Fruit fly (Drosophila melanogaster) whole organism, wandering third instar larva: ENCODE measurements around the gene CG34453.

Source experiments
- CG9705 ChIP-seq: fragments of 200-800 bp; sonication (Bioruptor generic); optimal IDR thresholded peaks from 2 replicates; lab custom pipeline; 2018; ENCODE audit warnings: missing biosample characterization, mild to moderate bottlenecking, missing genetic modification characterization
- Dfd ChIP-seq: fragments of >200 bp; optimal IDR thresholded peaks from 2 replicates; lab custom pipeline; 2017; ENCODE audit warnings: missing biosample characterization, missing genetic modification characterization
- Dif ChIP-seq: fragments of 200-275, 200-300 bp; sonication (Bioruptor generic); optimal IDR thresholded peaks from 2 replicates; lab custom pipeline; 2018; ENCODE audit warnings: missing biosample characterization, missing genetic modification characterization; ENCODE audit not compliant: partially characterized antibody
- GATAd ChIP-seq: sonication (Bioruptor generic); optimal IDR thresholded peaks from 2 replicates; lab custom pipeline; 2016; ENCODE audit warnings: missing biosample characterization, missing genetic modification characterization
- HLH106 ChIP-seq: fragments of 200-800 bp; optimal IDR thresholded peaks from 3 replicates; lab custom pipeline; 2019; ENCODE audit warnings: missing biosample characterization, mild to moderate bottlenecking, missing genetic modification characterization, moderate library complexity
- Hnf4 ChIP-seq: fragments of 200-800 bp; sonication (Bioruptor generic); optimal IDR thresholded peaks from 2 replicates; lab custom pipeline; 2016; ENCODE audit warnings: missing biosample characterization, mild to moderate bottlenecking, missing genetic modification characterization
- Hr78 ChIP-seq: fragments of >200 bp; optimal IDR thresholded peaks from 2 replicates; lab custom pipeline; 2017; ENCODE audit warnings: missing biosample characterization, missing genetic modification characterization
- Jra ChIP-seq: sonication (Bioruptor generic); optimal IDR thresholded peaks from 2 replicates; lab custom pipeline; 2016; ENCODE audit warnings: missing biosample characterization, missing genetic modification characterization
- Mio ChIP-seq: sonication (Bioruptor generic); optimal IDR thresholded peaks from 2 replicates; lab custom pipeline; 2016; ENCODE audit warnings: missing biosample characterization, missing genetic modification characterization
- Myc ChIP-seq: fragments of >200 bp; optimal IDR thresholded peaks from 2 replicates; lab custom pipeline; 2017
- N ChIP-seq: fragments of >200 bp; optimal IDR thresholded peaks from 2 replicates; lab custom pipeline; 2018; ENCODE audit warnings: missing biosample characterization, missing external identifiers, missing genetic modification characterization
- OdsH ChIP-seq: fragments of 200-800 bp; sonication (Bioruptor generic); optimal IDR thresholded peaks from 2 replicates; lab custom pipeline; 2016; ENCODE audit warnings: missing biosample characterization, mild to moderate bottlenecking, missing genetic modification characterization
- Rel ChIP-seq, 2 experiments: fragments of 200-800 bp; sonication (Bioruptor generic) in 1 of 2; optimal IDR thresholded peaks; 2 replicates in 1 of 2; 3 replicates in 1 of 2; lab custom pipeline; 2016 to 2019; ENCODE audit warnings: mild to moderate bottlenecking in 2 of 2, missing biosample characterization in 2 of 2, missing genetic modification characterization in 2 of 2, moderate library complexity in 1 of 2
- Vsx2 ChIP-seq: fragments of 200-300, 225-300 bp; sonication (Bioruptor generic); optimal IDR thresholded peaks from 2 replicates; lab custom pipeline; 2018; ENCODE audit warnings: missing biosample characterization, missing genetic modification characterization; ENCODE audit not compliant: partially characterized antibody
- br ChIP-seq: fragments of 200-800 bp; sonication (Bioruptor generic); optimal IDR thresholded peaks from 2 replicates; lab custom pipeline; 2016; ENCODE audit warnings: missing biosample characterization, missing genetic modification characterization
- brk ChIP-seq: fragments of 200-800 bp; sonication (Bioruptor generic); optimal IDR thresholded peaks from 2 replicates; lab custom pipeline; 2016; ENCODE audit warnings: missing biosample characterization, mild to moderate bottlenecking, missing genetic modification characterization
- dmrt93B ChIP-seq: fragments of 200-800 bp; sonication (Bioruptor generic); optimal IDR thresholded peaks from 2 replicates; lab custom pipeline; 2018; ENCODE audit warnings: missing biosample characterization, mild to moderate bottlenecking, missing genetic modification characterization
- dsf ChIP-seq: sonication (Bioruptor generic); optimal IDR thresholded peaks from 2 replicates; lab custom pipeline; 2016; ENCODE audit warnings: missing biosample characterization, missing genetic modification characterization, borderline replicate concordance
- ey ChIP-seq: fragments of 200-800 bp; sonication (Bioruptor generic); optimal IDR thresholded peaks from 2 replicates; lab custom pipeline; 2016; ENCODE audit warnings: missing biosample characterization, missing genetic modification characterization
- foxo ChIP-seq, 2 experiments: fragments of 200-800 bp; sonication (Bioruptor generic); optimal IDR thresholded peaks; 2 replicates in 1 of 2; 3 replicates in 1 of 2; lab custom pipeline; 2016 to 2017; ENCODE audit warnings: missing biosample characterization in 2 of 2, missing genetic modification characterization in 2 of 2
- fru ChIP-seq: fragments of 200-800 bp; sonication (Bioruptor generic); optimal IDR thresholded peaks from 3 replicates; lab custom pipeline; 2016; ENCODE audit warnings: missing biosample characterization, mild to moderate bottlenecking, missing genetic modification characterization
- h ChIP-seq: fragments of 200-800 bp; sonication (Bioruptor generic); optimal IDR thresholded peaks from 3 replicates; lab custom pipeline; 2016; ENCODE audit warnings: missing biosample characterization, mild to moderate bottlenecking, missing genetic modification characterization
- jim ChIP-seq: fragments of 175-275, 200-325 bp; sonication (Bioruptor generic); optimal IDR thresholded peaks from 2 replicates; lab custom pipeline; 2016; ENCODE audit warnings: missing biosample characterization, mild to moderate bottlenecking, missing genetic modification characterization
- lola ChIP-seq: fragments of >200 bp; optimal IDR thresholded peaks from 2 replicates; lab custom pipeline; 2017; ENCODE audit warnings: missing biosample characterization, missing genetic modification characterization
- pan ChIP-seq: fragments of >200 bp; optimal IDR thresholded peaks from 2 replicates; lab custom pipeline; 2017
- psq ChIP-seq: fragments of 200-800 bp; sonication (Bioruptor generic); optimal IDR thresholded peaks from 3 replicates; lab custom pipeline; 2017; ENCODE audit warnings: missing biosample characterization, mild to moderate bottlenecking, missing genetic modification characterization, moderate library complexity
- rgr ChIP-seq: fragments of 200-800 bp; sonication (Bioruptor generic); optimal IDR thresholded peaks from 3 replicates; lab custom pipeline; 2016; ENCODE audit warnings: missing biosample characterization, mild to moderate bottlenecking, missing genetic modification characterization
- sage ChIP-seq: fragments of 200-800 bp; sonication (Bioruptor generic); optimal IDR thresholded peaks from 2 replicates; lab custom pipeline; 2016; ENCODE audit warnings: missing biosample characterization, mild to moderate bottlenecking, missing genetic modification characterization
- sv ChIP-seq: fragments of 200-800 bp; sonication (Bioruptor generic); optimal IDR thresholded peaks from 3 replicates; lab custom pipeline; 2016; ENCODE audit warnings: missing biosample characterization, missing genetic modification characterization
- tai ChIP-seq: sonication (Bioruptor generic); optimal IDR thresholded peaks from 2 replicates; lab custom pipeline; 2016; ENCODE audit warnings: missing biosample characterization, missing genetic modification characterization
- usp ChIP-seq: fragments of >200 bp; optimal IDR thresholded peaks from 2 replicates; lab custom pipeline; 2017; ENCODE audit warnings: missing biosample characterization, missing genetic modification characterization
- woc ChIP-seq: sonication (Bioruptor generic); optimal IDR thresholded peaks from 2 replicates; lab custom pipeline; 2016; ENCODE audit warnings: missing biosample characterization, mild to moderate bottlenecking, missing genetic modification characterization

The CG34453 gene

DNA sequence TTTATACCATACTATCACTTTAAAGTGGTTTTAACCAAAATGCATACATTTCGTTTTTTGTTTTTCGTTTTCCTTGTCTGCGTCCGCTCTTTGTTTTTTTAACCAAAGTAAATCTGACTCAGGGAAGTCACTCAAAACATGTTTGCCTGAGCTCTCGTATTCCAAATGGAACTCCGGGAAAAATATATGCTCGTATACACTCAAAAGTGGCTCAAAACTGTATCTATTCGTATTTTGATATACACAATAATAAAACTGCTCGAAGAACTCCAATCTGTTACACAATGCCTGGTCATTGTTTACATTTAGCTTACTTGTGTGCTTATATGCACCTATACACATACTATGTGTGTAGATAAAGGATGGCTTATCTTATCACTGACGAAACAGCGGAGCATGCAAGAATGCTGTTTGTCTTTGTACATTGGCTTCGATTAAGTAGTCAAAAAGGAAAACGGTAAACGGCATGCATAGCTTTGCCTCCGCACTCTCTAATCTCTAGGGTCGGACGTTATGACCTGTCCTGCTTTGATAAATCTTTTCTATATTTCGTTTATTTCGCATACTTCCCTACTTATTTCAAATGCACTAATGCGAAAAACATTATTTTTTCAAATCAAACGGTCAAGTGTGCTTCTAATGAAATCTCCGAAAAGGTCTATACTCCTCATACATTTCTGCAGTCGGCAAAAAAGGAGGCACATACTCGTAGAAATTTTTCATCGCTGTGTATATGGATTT lies 37.8 kb upstream of the CG34453 start, which contains the start of gene miple2 (continued):
- TF ChIP-seq br (GFP tag; lab: Kevin White, UChicago) (peak; percentile 35), HLH106 (peak; percentile 50), N (GFP tag; lab: Kevin White, UChicago) (no peak)
- TF ChIP-seq, all 38 proteins: peak for 17

DNA sequence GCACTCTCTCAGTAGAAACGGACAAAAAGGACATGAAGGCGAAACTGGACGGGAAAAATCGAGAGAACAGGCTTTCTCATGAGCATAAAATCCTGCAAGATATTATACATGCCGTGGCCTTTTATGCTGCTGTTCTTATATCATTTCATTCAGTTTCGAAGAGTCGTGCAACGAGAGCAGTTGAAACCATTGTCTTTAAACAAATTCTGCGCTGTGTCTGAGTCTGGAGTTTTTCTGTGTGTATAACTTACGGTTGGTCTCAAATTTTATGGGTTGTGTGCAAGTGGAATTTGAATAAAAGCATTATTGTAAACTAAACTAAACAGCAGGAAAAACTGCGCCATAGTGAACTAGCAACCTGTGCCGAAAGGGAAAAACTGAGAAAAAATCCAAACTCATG lies 34.5 kb upstream of the CG34453 start:
- TF ChIP-seq Dfd (GFP tag; lab: Kevin White, UChicago) (no peak), foxo (GFP tag; optimal IDR thresholded peaks at IDR 0.05; lab: Kevin White, UChicago) (no peak), h (GFP tag; lab: Kevin White, UChicago) (no peak), HLH106 (no peak), Jra (GFP tag; lab: Kevin White, UChicago) (no peak), br (GFP tag; lab: Kevin White, UChicago) (no peak), Vsx2 (GFP tag; lab: Kevin White, UChicago) (no peak), sv (no peak), lola (GFP tag; lab: Kevin White, UChicago) (no peak), sage (GFP tag; lab: Kevin White, UChicago) (no peak), psq (GFP tag; lab: Kevin White, UChicago) (no peak), N (GFP tag; lab: Kevin White, UChicago) (no peak), Dif (GFP tag; lab: Kevin White, UChicago) (no peak), ey (GFP tag; lab: Kevin White, UChicago) (no peak), Rel (GFP tag; optimal IDR thresholded peaks at IDR 0.05; lab: Kevin White, UChicago) (no peak), Rel (tag; optimal IDR thresholded peaks at IDR 0.05; lab: Kevin White, UChicago) (no peak), Myc (lab: Kevin White, UChicago) (no peak), Mio (no peak)

DNA sequence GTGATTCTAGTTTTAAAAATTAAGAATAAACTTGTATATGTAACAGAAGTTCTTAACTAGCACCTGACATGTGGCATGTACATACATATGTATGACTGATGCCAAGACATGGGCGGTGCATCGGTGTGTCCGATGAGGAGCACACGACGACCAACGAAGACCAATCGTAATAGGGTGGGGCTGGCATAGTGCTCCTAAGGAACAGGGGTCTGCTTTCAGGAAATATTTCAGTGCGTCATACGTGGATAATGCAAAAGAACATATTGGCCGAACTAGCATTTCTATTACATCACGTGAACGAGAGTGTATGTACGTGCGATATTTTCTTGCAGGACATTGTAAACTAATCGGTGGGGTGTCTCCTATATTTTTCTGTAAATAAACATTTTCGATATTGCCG lies 33.9 kb upstream of the CG34453 start, which contains the start of gene miple1:
Gene miple1, plus strand, starts transcription at position 217 of the 400 bp plus-strand sequence.
- no peak for TF ChIP-seq tai
- no peak for TF ChIP-seq dsf (GFP tag; lab: Kevin White, UChicago)
- no peak for TF ChIP-seq fru (GFP tag; lab: Kevin White, UChicago)
- TF ChIP-seq psq (GFP tag; lab: Kevin White, UChicago), result no peak
- no peak for TF ChIP-seq Myc (lab: Kevin White, UChicago)
- no peak for TF ChIP-seq Dif (GFP tag; lab: Kevin White, UChicago)
- no peak for TF ChIP-seq usp
- no peak for TF ChIP-seq h (GFP tag; lab: Kevin White, UChicago)

DNA sequence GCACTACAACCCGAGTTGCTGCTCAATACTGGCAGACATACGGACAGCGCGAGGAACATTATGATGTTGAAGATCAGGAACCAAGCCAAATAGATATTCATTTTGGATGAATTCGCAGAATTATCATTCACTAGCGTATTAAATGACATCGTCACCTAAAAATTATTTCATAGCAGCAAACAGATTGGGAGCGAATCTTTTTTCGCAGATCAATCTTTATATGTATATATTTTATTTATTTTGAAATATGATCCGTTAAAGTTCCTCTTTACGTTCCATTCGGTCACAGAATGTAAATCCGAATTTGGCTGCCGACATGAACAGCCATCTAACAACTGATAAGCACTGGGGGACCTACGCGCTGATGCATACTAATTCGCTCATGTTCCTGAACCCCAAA lies 32.7 kb upstream of the CG34453 start, which contains the start of gene CG34263:
Gene CG34263, minus strand, starts transcription at position 101 of the 400 bp plus-strand sequence.
- TF ChIP-seq pan (lab: Kevin White, UChicago) (no peak), Hr78 (GFP tag; lab: Kevin White, UChicago) (no peak), CG9705 (no peak), h (GFP tag; lab: Kevin White, UChicago) (no peak), br (GFP tag; lab: Kevin White, UChicago) (no peak), dmrt93B (no peak), Mio (no peak), Hnf4 (GFP tag; lab: Kevin White, UChicago) (no peak), Vsx2 (GFP tag; lab: Kevin White, UChicago) (no peak), woc (GFP tag; lab: Kevin White, UChicago) (no peak), Jra (GFP tag; lab: Kevin White, UChicago) (no peak), ey (GFP tag; lab: Kevin White, UChicago) (no peak)

- TF ChIP-seq Jra (GFP tag; lab: Kevin White, UChicago), result peak; percentile 78
- no peak for TF ChIP-seq N (GFP tag; lab: Kevin White, UChicago)
- TF ChIP-seq tai, result no peak
- TF ChIP-seq Hr78 (GFP tag; lab: Kevin White, UChicago), result no peak
- TF ChIP-seq sv, result peak; percentile 62
- peak; percentile 39 for TF ChIP-seq HLH106
- no peak for TF ChIP-seq sage (GFP tag; lab: Kevin White, UChicago)
- TF ChIP-seq Mio, result no peak
- TF ChIP-seq brk (GFP tag; lab: Kevin White, UChicago), result peak; percentile 66
- peak; percentile 47 for TF ChIP-seq OdsH (GFP tag; lab: Kevin White, UChicago)
- peak; percentile 55 for TF ChIP-seq dsf (GFP tag; lab: Kevin White, UChicago)
- peak; percentile 50 for TF ChIP-seq br (GFP tag; lab: Kevin White, UChicago)
- no peak for TF ChIP-seq Dif (GFP tag; lab: Kevin White, UChicago)
- peak; percentile 70 for TF ChIP-seq rgr (GFP tag; lab: Kevin White, UChicago)
- TF ChIP-seq jim (GFP tag; lab: Kevin White, UChicago), result peak; percentile 42
- TF ChIP-seq foxo (GFP tag; optimal IDR thresholded peaks at IDR 0.05; lab: Kevin White, UChicago), result peak in 1 of 2 experiments; percentile 57
- TF ChIP-seq h (GFP tag; lab: Kevin White, UChicago), result peak; percentile 74
- no peak for TF ChIP-seq GATAd (GFP tag; lab: Kevin White, UChicago)
- TF ChIP-seq dmrt93B, result no peak
- TF ChIP-seq CG9705, result peak; percentile 8
- TF ChIP-seq Hnf4 (GFP tag; lab: Kevin White, UChicago), result peak; percentile 71
- no peak for TF ChIP-seq Vsx2 (GFP tag; lab: Kevin White, UChicago)
- no peak for TF ChIP-seq Rel (GFP tag; optimal IDR thresholded peaks at IDR 0.05; lab: Kevin White, UChicago)
- TF ChIP-seq Rel (tag; optimal IDR thresholded peaks at IDR 0.05; lab: Kevin White, UChicago), result no peak
- TF ChIP-seq fru (GFP tag; lab: Kevin White, UChicago), result peak; percentile 57
- TF ChIP-seq Dfd (GFP tag; lab: Kevin White, UChicago), result no peak
- TF ChIP-seq pan (lab: Kevin White, UChicago), result no peak
- no peak for TF ChIP-seq lola (GFP tag; lab: Kevin White, UChicago)
- no peak for TF ChIP-seq usp
- TF ChIP-seq Myc (lab: Kevin White, UChicago), result peak; percentile 14
Observed at dm6 chr3L:264378-265151, 31.4 kb upstream of the CG34453 start, which contains the start of the genes Tudor-SN and mRpL17. Gene Tudor-SN (minus strand): TSS chr3L:264380. Gene mRpL17 (plus strand): TSS chr3L:264779.
